Fruit fly (Drosophila melanogaster) whole organism, embryonic: ENCODE data around the gene Dic4.

Source experiments
- CG10543 ChIP-seq: fragments of 200-800 bp; sonication (Bioruptor generic); optimal IDR thresholded peaks from 3 replicates; lab custom pipeline; 2017; ENCODE audit warnings: missing biosample characterization, mild to moderate bottlenecking, missing genetic modification characterization, moderate library complexity
- CG11456 ChIP-seq: fragments of 200-800 bp; sonication (Bioruptor generic); IDR thresholded peaks from 3 replicates; pipeline ENCODE4 v1.3.6; 2022; ENCODE audit warnings: missing biosample characterization, missing genetic modification characterization
- ttk ChIP-seq: fragments of 200-800 bp; sonication (Bioruptor generic); IDR thresholded peaks from 2 replicates; pipeline ENCODE4 v2.1.2; 2022; ENCODE audit warnings: missing biosample characterization, missing genetic modification characterization
- tup ChIP-seq: fragments of 200-800 bp; sonication (Bioruptor generic); optimal IDR thresholded peaks from 2 replicates; lab custom pipeline; 2016; ENCODE audit warnings: missing biosample characterization, mild to moderate bottlenecking, missing genetic modification characterization, moderate library complexity

dm6 chr3L:18723172-18723571 lies 25.0 kb upstream of the Dic4 start, which contains the start of gene CG12477:
- TF ChIP-seq tup (no peak), ttk (GFP tag; lab: Robert Waterston, UW) (no peak), CG11456 (GFP tag; lab: Robert Waterston, UW) (no peak), CG10543 (GFP tag; lab: Kevin White, UChicago) (no peak)
